Worm (Caenorhabditis elegans) whole organism, mixed stage, embryonic: ENCODE data around the gene F54B11.5.

ENCODE experiments used
- M03D4.4 ChIP-seq: sonication (generic microtip); optimal IDR thresholded peaks from 2 replicates; lab custom pipeline; 2017; ENCODE audit warnings: mild to moderate bottlenecking, missing genetic modification characterization, missing compliant biosample characterization
- bed-3 ChIP-seq: fragments of 200-800 bp; sonication (Bioruptor generic); optimal IDR thresholded peaks from 3 replicates; lab custom pipeline; 2018; ENCODE audit warnings: mild to moderate bottlenecking, missing genetic modification characterization, moderate library complexity, missing compliant biosample characterization
- blmp-1 ChIP-seq: fragments of 150-350 bp; optimal IDR thresholded peaks from 2 replicates; lab custom pipeline; 2014; ENCODE audit warnings: missing biosample characterization, missing genetic modification characterization
- ceh-39 ChIP-seq: fragments of 150-350 bp; optimal IDR thresholded peaks from 2 replicates; lab custom pipeline; 2014; ENCODE audit warnings: missing biosample characterization, missing genetic modification characterization
- ceh-43 ChIP-seq: fragments of 200-800 bp; sonication (Bioruptor generic); optimal IDR thresholded peaks from 2 replicates; lab custom pipeline; 2018; ENCODE audit warnings: mild to moderate bottlenecking, missing genetic modification characterization, moderate library complexity, missing compliant biosample characterization
- ceh-83 ChIP-seq: fragments of 200-800 bp; sonication (Bioruptor generic); optimal IDR thresholded peaks from 2 replicates; lab custom pipeline; 2018; ENCODE audit warnings: mild to moderate bottlenecking, missing genetic modification characterization, missing compliant biosample characterization
- ces-1 ChIP-seq: fragments of 150-350 bp; optimal IDR thresholded peaks from 2 replicates; lab custom pipeline; 2014; ENCODE audit warnings: missing biosample characterization, missing genetic modification reagents, missing genetic modification characterization
- cnd-1 ChIP-seq: fragments of 200-800 bp; sonication (Bioruptor generic); optimal IDR thresholded peaks from 2 replicates; lab custom pipeline; 2018; ENCODE audit warnings: mild to moderate bottlenecking, missing genetic modification characterization, missing compliant biosample characterization
- drap-1 ChIP-seq: fragments of 200-800 bp; sonication (Bioruptor generic); optimal IDR thresholded peaks from 3 replicates; lab custom pipeline; 2018; ENCODE audit warnings: mild to moderate bottlenecking, missing genetic modification characterization, missing compliant biosample characterization
- elt-1 ChIP-seq: sonication (generic microtip); optimal IDR thresholded peaks from 2 replicates; lab custom pipeline; 2017; ENCODE audit warnings: missing genetic modification characterization, mild to moderate bottlenecking, missing compliant biosample characterization, antibody characterized with exemption, moderate library complexity, borderline replicate concordance; ENCODE audit not compliant: insufficient read depth
- elt-3 ChIP-seq: fragments of 150-350 bp; optimal IDR thresholded peaks from 2 replicates; lab custom pipeline; 2014; ENCODE audit warnings: missing biosample characterization, missing genetic modification characterization
- ham-2 ChIP-seq: fragments of 200-800 bp; sonication (Bioruptor generic); optimal IDR thresholded peaks from 2 replicates; lab custom pipeline; 2018; ENCODE audit warnings: mild to moderate bottlenecking, missing genetic modification characterization, missing compliant biosample characterization
- hlh-1 ChIP-seq: fragments of 150-350 bp; optimal IDR thresholded peaks from 2 replicates; lab custom pipeline; 2014; ENCODE audit warnings: missing biosample characterization, missing genetic modification reagents, missing genetic modification characterization
- lin-13 ChIP-seq: fragments of 150-350 bp; optimal IDR thresholded peaks from 2 replicates; lab custom pipeline; 2014; ENCODE audit warnings: missing biosample characterization, missing genetic modification characterization
- lin-32 ChIP-seq: fragments of 200-800 bp; sonication (Bioruptor generic); optimal IDR thresholded peaks from 2 replicates; lab custom pipeline; 2018; ENCODE audit warnings: mild to moderate bottlenecking, missing genetic modification characterization, missing compliant biosample characterization
- lsy-2 ChIP-seq: fragments of 150-350 bp; optimal IDR thresholded peaks from 2 replicates; lab custom pipeline; 2014; ENCODE audit warnings: missing biosample characterization, missing genetic modification characterization
- mab-5 ChIP-seq: fragments of 150-350 bp; optimal IDR thresholded peaks from 2 replicates; lab custom pipeline; 2014; ENCODE audit warnings: missing biosample characterization, missing genetic modification characterization
- mep-1 ChIP-seq: fragments of 150-350 bp; optimal IDR thresholded peaks from 2 replicates; lab custom pipeline; 2017; ENCODE audit warnings: missing biosample characterization, missing genetic modification reagents, missing genetic modification characterization, inconsistent platforms
- mls-2 ChIP-seq: sonication (generic microtip); optimal IDR thresholded peaks from 2 replicates; lab custom pipeline; 2016; ENCODE audit warnings: mild to moderate bottlenecking, missing genetic modification characterization, moderate library complexity, missing compliant biosample characterization
- nhr-12 ChIP-seq: fragments of 150-350 bp; optimal IDR thresholded peaks from 2 replicates; lab custom pipeline; 2014; ENCODE audit warnings: missing biosample characterization, missing genetic modification characterization
- nhr-2 ChIP-seq: fragments of 150-350 bp; optimal IDR thresholded peaks from 2 replicates; lab custom pipeline; 2014; ENCODE audit warnings: missing biosample characterization, missing genetic modification characterization
- nhr-237 ChIP-seq: fragments of 150-350 bp; optimal IDR thresholded peaks from 2 replicates; lab custom pipeline; 2014; ENCODE audit warnings: missing biosample characterization, missing genetic modification characterization
- nhr-28 ChIP-seq: fragments of 150-350 bp; optimal IDR thresholded peaks from 2 replicates; lab custom pipeline; 2014; ENCODE audit warnings: missing biosample characterization, missing genetic modification characterization
- sem-2 ChIP-seq: fragments of 200-800 bp; sonication (Bioruptor generic); optimal IDR thresholded peaks from 2 replicates; lab custom pipeline; 2018; ENCODE audit warnings: mild to moderate bottlenecking, missing genetic modification characterization, missing compliant biosample characterization
- snpc-4 ChIP-seq: fragments of 150-350 bp; optimal IDR thresholded peaks from 2 replicates; lab custom pipeline; 2014; ENCODE audit warnings: missing biosample characterization, missing genetic modification characterization
- sptf-1 ChIP-seq: sonication (generic microtip); optimal IDR thresholded peaks from 2 replicates; lab custom pipeline; 2017; ENCODE audit warnings: mild to moderate bottlenecking, missing genetic modification characterization, moderate library complexity, missing compliant biosample characterization
- tbx-8 ChIP-seq: fragments of 200-800 bp; sonication (Bioruptor generic); optimal IDR thresholded peaks from 2 replicates; lab custom pipeline; 2018; ENCODE audit warnings: mild to moderate bottlenecking, missing genetic modification characterization, moderate library complexity, missing compliant biosample characterization
- unc-120 ChIP-seq: sonication (generic microtip); optimal IDR thresholded peaks from 2 replicates; lab custom pipeline; 2017; ENCODE audit warnings: missing genetic modification characterization, missing compliant biosample characterization; ENCODE audit not compliant: poor library complexity, severe bottlenecking
- unc-39 ChIP-seq: fragments of 150-350 bp; optimal IDR thresholded peaks from 2 replicates; lab custom pipeline; 2014; ENCODE audit warnings: missing biosample characterization, missing genetic modification characterization
- unc-62 ChIP-seq: fragments of 150-350 bp; optimal IDR thresholded peaks from 2 replicates; lab custom pipeline; 2014; ENCODE audit warnings: missing biosample characterization, missing genetic modification reagents, missing genetic modification characterization
- zip-8 ChIP-seq: fragments of 150-350 bp; optimal IDR thresholded peaks from 2 replicates; lab custom pipeline; 2014; ENCODE audit warnings: missing biosample characterization, missing genetic modification characterization
- ztf-11 ChIP-seq: fragments of 150-350 bp; optimal IDR thresholded peaks from 2 replicates; lab custom pipeline; 2014; ENCODE audit warnings: missing biosample characterization, missing genetic modification characterization

Gene F54B11.5

ce11 chrX:13596003-13596767, at the start of gene F54B11.5:
F54B11.5 (minus strand) TSS chrX:13596068.
- TF ChIP-seq tbx-8 (GFP tag; lab: Kevin White, UChicago) (no peak), M03D4.4 (no peak), sem-2 (GFP tag; lab: Kevin White, UChicago) (no peak), cnd-1 (tag; lab: Kevin White, UChicago) (no peak), hlh-1 (no peak), ceh-43 (GFP tag; lab: Kevin White, UChicago) (no peak), mab-5 (tag; lab: Kevin White, UChicago) (no peak), drap-1 (GFP tag; lab: Kevin White, UChicago) (no peak), sptf-1 (tag; lab: Kevin White, UChicago) (no peak), elt-1 (tag; lab: Kevin White, UChicago) (no peak), snpc-4 (tag; lab: Kevin White, UChicago) (no peak), unc-62 (GFP tag; lab: Kevin White, UChicago) (peak; percentile 14), lsy-2 (tag; lab: Kevin White, UChicago) (no peak), ces-1 (GFP tag; lab: Kevin White, UChicago) (peak; percentile 30), nhr-28 (tag; lab: Kevin White, UChicago) (no peak), unc-39 (tag; lab: Kevin White, UChicago) (no peak), zip-8 (tag; lab: Kevin White, UChicago) (no peak), bed-3 (GFP tag; lab: Kevin White, UChicago) (no peak), elt-3 (tag; lab: Kevin White, UChicago) (no peak), lin-13 (tag; lab: Kevin White, UChicago) (peak; percentile 15), mep-1 (tag; lab: Kevin White, UChicago) (peak; percentile 33), ceh-39 (no peak), unc-120 (tag; lab: Kevin White, UChicago) (no peak), ham-2 (GFP tag; lab: Kevin White, UChicago) (no peak), nhr-12 (tag; lab: Kevin White, UChicago) (no peak), blmp-1 (tag; lab: Kevin White, UChicago) (no peak), ztf-11 (tag; lab: Kevin White, UChicago) (no peak)

ce11 chrX:13644884-13645283, 49.0 kb upstream of the F54B11.5 start:
- TF ChIP-seq sem-2 (GFP tag; lab: Kevin White, UChicago) = no peak

DNA sequence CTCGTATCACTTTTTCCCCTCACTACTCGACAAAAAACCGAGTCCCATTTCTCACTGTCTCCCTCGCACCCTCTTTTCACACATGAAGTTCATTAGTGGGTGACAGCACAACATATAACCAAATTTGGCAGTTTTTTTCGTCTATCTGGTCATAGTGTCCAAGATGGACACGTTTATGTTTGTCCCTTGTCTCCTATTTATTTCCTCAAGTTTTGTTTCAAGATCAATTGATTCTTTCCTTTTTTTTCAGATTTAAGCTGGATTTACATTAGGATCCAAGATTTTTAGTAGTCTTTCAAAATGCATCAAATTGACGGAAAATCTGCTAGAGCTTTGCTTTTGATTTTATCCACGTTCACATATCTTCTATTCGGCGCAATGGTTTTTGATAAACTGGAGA, 43.7 kb upstream of the F54B11.5 start, which contains the start of gene twk-20:
TSS of gene twk-20 (plus strand) at position 301 of the 400 bp plus-strand sequence.
- TF ChIP-seq lin-13 (tag; lab: Kevin White, UChicago) = no peak
- no peak for TF ChIP-seq sem-2 (GFP tag; lab: Kevin White, UChicago)
- TF ChIP-seq ces-1 (GFP tag; lab: Kevin White, UChicago) = peak; percentile 20
- no peak for TF ChIP-seq nhr-2 (tag; lab: Kevin White, UChicago)
- TF ChIP-seq bed-3 (GFP tag; lab: Kevin White, UChicago) = no peak

DNA sequence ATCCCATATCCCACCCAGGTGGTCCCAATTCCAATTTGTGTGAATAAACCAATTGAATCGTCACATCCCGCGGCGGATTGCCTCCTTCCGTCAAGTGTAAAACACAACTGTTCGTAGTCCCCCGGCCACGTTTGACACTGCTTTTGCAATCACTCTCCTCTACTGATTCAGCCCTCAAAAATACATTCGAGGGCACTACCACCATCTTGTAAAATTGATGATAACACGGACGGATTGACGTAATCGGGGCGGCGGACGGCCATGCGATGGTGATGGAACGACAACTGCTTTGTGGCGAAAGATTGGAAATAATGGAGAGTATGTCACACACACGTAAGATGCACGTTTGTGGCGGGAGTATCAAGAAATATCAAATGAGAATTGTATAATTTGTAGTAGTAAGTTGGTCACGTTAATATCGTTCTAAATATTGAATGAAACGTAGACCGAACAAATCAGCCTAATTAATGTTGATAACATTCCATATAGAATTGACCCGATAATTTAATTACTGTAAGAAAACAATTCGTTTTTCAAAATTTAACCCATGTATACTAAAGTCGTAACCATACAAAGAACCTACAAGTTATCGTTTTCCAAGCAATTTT, 42.6 kb upstream of the F54B11.5 start:
- no peak for TF ChIP-seq mep-1 (tag; lab: Kevin White, UChicago)
- TF ChIP-seq ces-1 (GFP tag; lab: Kevin White, UChicago) = no peak
- TF ChIP-seq mls-2 (tag; lab: Kevin White, UChicago) = no peak
- TF ChIP-seq nhr-12 (tag; lab: Kevin White, UChicago) = no peak
- no peak for TF ChIP-seq lsy-2 (tag; lab: Kevin White, UChicago)
- no peak for TF ChIP-seq elt-1 (tag; lab: Kevin White, UChicago)
- no peak for TF ChIP-seq tbx-8 (GFP tag; lab: Kevin White, UChicago)
- peak; percentile 45 for TF ChIP-seq hlh-1
- no peak for TF ChIP-seq nhr-237 (tag; lab: Kevin White, UChicago)
- no peak for TF ChIP-seq lin-32 (GFP tag; lab: Kevin White, UChicago)
- TF ChIP-seq unc-62 (GFP tag; lab: Kevin White, UChicago) = peak; percentile 28
- no peak for TF ChIP-seq snpc-4 (tag; lab: Kevin White, UChicago)
- no peak for TF ChIP-seq ceh-43 (GFP tag; lab: Kevin White, UChicago)
- no peak for TF ChIP-seq zip-8 (tag; lab: Kevin White, UChicago)
- no peak for TF ChIP-seq sem-2 (GFP tag; lab: Kevin White, UChicago)
- no peak for TF ChIP-seq lin-13 (tag; lab: Kevin White, UChicago)
- no peak for TF ChIP-seq bed-3 (GFP tag; lab: Kevin White, UChicago)
- TF ChIP-seq blmp-1 (tag; lab: Kevin White, UChicago) = no peak
- no peak for TF ChIP-seq ceh-83
- peak; percentile 84 for TF ChIP-seq unc-120 (tag; lab: Kevin White, UChicago)
